Worm (Caenorhabditis elegans) whole organism, L3 larva: Measurements from ENCODE around the gene srsx-26.
A peak's percentile ranks its signal among the peaks of the same experiment; 100 is the strongest.

ENCODE experiments used
- R02D3.7 ChIP-seq: fragments of 150-350 bp; optimal IDR thresholded peaks from 2 replicates; lab custom pipeline; 2014; ENCODE audit warnings: missing biosample characterization, missing genetic modification characterization
- aly-2 ChIP-seq: fragments of 150-350 bp; optimal IDR thresholded peaks from 2 replicates; lab custom pipeline; 2014; ENCODE audit warnings: missing biosample characterization, missing genetic modification characterization
- ceh-16 ChIP-seq: sonication (generic microtip); optimal IDR thresholded peaks from 2 replicates; lab custom pipeline; 2017; ENCODE audit warnings: missing biosample characterization, missing genetic modification characterization
- ceh-28 ChIP-seq: fragments of 150-350 bp; optimal IDR thresholded peaks from 2 replicates; lab custom pipeline; 2014; ENCODE audit warnings: missing biosample characterization, missing genetic modification reagents, missing genetic modification characterization
- daf-12 ChIP-seq: fragments of 150-350 bp; optimal IDR thresholded peaks from 2 replicates; lab custom pipeline; 2014; ENCODE audit warnings: missing biosample characterization, missing genetic modification reagents, missing genetic modification characterization
- egl-27 ChIP-seq: sonication (generic microtip); optimal IDR thresholded peaks from 4 replicates; lab custom pipeline; 2017; ENCODE audit warnings: missing biosample characterization, missing genetic modification reagents, missing genetic modification characterization
- egl-5 ChIP-seq: fragments of 150-350 bp; optimal IDR thresholded peaks from 2 replicates; lab custom pipeline; 2017; ENCODE audit warnings: missing biosample characterization, missing genetic modification reagents, missing genetic modification characterization, inconsistent platforms
- elt-1 ChIP-seq: fragments of 150-350 bp; optimal IDR thresholded peaks from 2 replicates; lab custom pipeline; 2014; ENCODE audit warnings: missing biosample characterization, missing genetic modification characterization
- elt-2 ChIP-seq: sonication (generic microtip); optimal IDR thresholded peaks from 2 replicates; lab custom pipeline; 2016; ENCODE audit warnings: missing genetic modification reagents, mild to moderate bottlenecking, missing genetic modification characterization, missing compliant biosample characterization
- elt-3 ChIP-seq, 3 experiments: fragments of 150-350 bp in 1 of 3; sonication (generic microtip) in 2 of 3; optimal IDR thresholded peaks; 2 replicates in 2 of 3; 4 replicates in 1 of 3; lab custom pipeline; 2014 to 2017; ENCODE audit warnings: missing biosample characterization in 3 of 3, missing genetic modification characterization in 3 of 3
- eor-1 ChIP-seq, 2 experiments: fragments of 150-350 bp; optimal IDR thresholded peaks; 2 replicates each; lab custom pipeline; 2014 to 2018; ENCODE audit warnings: missing biosample characterization in 2 of 2, missing genetic modification characterization in 2 of 2
- fkh-10 ChIP-seq: sonication (generic microtip); optimal IDR thresholded peaks from 2 replicates; lab custom pipeline; 2017; ENCODE audit warnings: missing biosample characterization, missing genetic modification reagents, missing genetic modification characterization
- fkh-2 ChIP-seq: fragments of 150-350 bp; optimal IDR thresholded peaks from 2 replicates; lab custom pipeline; 2014; ENCODE audit warnings: missing biosample characterization, missing genetic modification reagents, missing genetic modification characterization
- hmg-11 ChIP-seq: sonication (generic microtip); optimal IDR thresholded peaks from 2 replicates; lab custom pipeline; 2016; ENCODE audit warnings: missing genetic modification characterization, missing compliant biosample characterization
- jun-1 ChIP-seq: fragments of 150-350 bp; optimal IDR thresholded peaks from 2 replicates; lab custom pipeline; 2014; ENCODE audit warnings: missing biosample characterization, missing genetic modification reagents, missing genetic modification characterization
- lsy-12 ChIP-seq: sonication (generic microtip); optimal IDR thresholded peaks from 2 replicates; lab custom pipeline; 2016; ENCODE audit warnings: mild to moderate bottlenecking, missing genetic modification characterization, missing compliant biosample characterization
- mdl-1 ChIP-seq: fragments of 150-350 bp; optimal IDR thresholded peaks from 2 replicates; lab custom pipeline; 2014; ENCODE audit warnings: missing biosample characterization, missing genetic modification characterization
- nhr-11 ChIP-seq: fragments of 150-350 bp; optimal IDR thresholded peaks from 2 replicates; lab custom pipeline; 2014; ENCODE audit warnings: missing biosample characterization, missing genetic modification characterization
- nhr-23 ChIP-seq: fragments of 150-350 bp; optimal IDR thresholded peaks from 2 replicates; lab custom pipeline; 2014; ENCODE audit warnings: missing biosample characterization, missing genetic modification reagents, missing genetic modification characterization
- nhr-237 ChIP-seq: fragments of 150-350 bp; optimal IDR thresholded peaks from 2 replicates; lab custom pipeline; 2014; ENCODE audit warnings: missing biosample characterization, missing genetic modification characterization
- nhr-28 ChIP-seq: fragments of 150-350 bp; optimal IDR thresholded peaks from 2 replicates; lab custom pipeline; 2014; ENCODE audit warnings: missing biosample characterization, missing genetic modification characterization
- nhr-43 ChIP-seq: sonication (generic microtip); optimal IDR thresholded peaks from 2 replicates; lab custom pipeline; 2016; ENCODE audit warnings: mild to moderate bottlenecking, missing genetic modification characterization, missing compliant biosample characterization; ENCODE audit not compliant: poor library complexity, severe bottlenecking
- nhr-77 ChIP-seq: fragments of 150-350 bp; optimal IDR thresholded peaks from 2 replicates; lab custom pipeline; 2014; ENCODE audit warnings: missing biosample characterization, missing genetic modification characterization
- pha-4 ChIP-seq: fragments of 150-350 bp; optimal IDR thresholded peaks from 2 replicates; lab custom pipeline; 2014; ENCODE audit warnings: missing biosample characterization, missing genetic modification reagents, missing genetic modification characterization
- pqm-1 ChIP-seq: fragments of 150-350 bp; optimal IDR thresholded peaks from 2 replicates; lab custom pipeline; 2017; ENCODE audit warnings: missing biosample characterization, missing genetic modification characterization, inconsistent platforms
- skn-1 ChIP-seq: fragments of 150-350 bp; optimal IDR thresholded peaks from 2 replicates; lab custom pipeline; 2014; ENCODE audit warnings: missing biosample characterization, missing genetic modification characterization
- snpc-4 ChIP-seq: fragments of 150-350 bp; optimal IDR thresholded peaks from 2 replicates; lab custom pipeline; 2014; ENCODE audit warnings: missing biosample characterization, missing genetic modification characterization
- tbx-2 ChIP-seq: sonication (generic microtip); optimal IDR thresholded peaks from 2 replicates; lab custom pipeline; 2016; ENCODE audit warnings: mild to moderate bottlenecking, missing genetic modification characterization, missing compliant biosample characterization
- unc-39 ChIP-seq: sonication (generic microtip); optimal IDR thresholded peaks from 4 replicates; lab custom pipeline; 2017; ENCODE audit warnings: missing biosample characterization, missing genetic modification characterization
- unc-62 ChIP-seq: fragments of 150-350 bp; sonication (generic microtip); optimal IDR thresholded peaks from 4 replicates; lab custom pipeline; 2014; ENCODE audit warnings: missing biosample characterization, missing genetic modification reagents, missing genetic modification characterization
- zag-1 ChIP-seq: fragments of 150-350 bp; optimal IDR thresholded peaks from 2 replicates; lab custom pipeline; 2014; ENCODE audit warnings: missing biosample characterization, missing genetic modification characterization
- ztf-11 ChIP-seq: fragments of 150-350 bp; optimal IDR thresholded peaks from 2 replicates; lab custom pipeline; 2014; ENCODE audit warnings: missing biosample characterization, missing genetic modification characterization
- ztf-4 ChIP-seq: fragments of 150-350 bp; optimal IDR thresholded peaks from 2 replicates; lab custom pipeline; 2014; ENCODE audit warnings: missing biosample characterization, missing genetic modification characterization

Gene srsx-26

DNA sequence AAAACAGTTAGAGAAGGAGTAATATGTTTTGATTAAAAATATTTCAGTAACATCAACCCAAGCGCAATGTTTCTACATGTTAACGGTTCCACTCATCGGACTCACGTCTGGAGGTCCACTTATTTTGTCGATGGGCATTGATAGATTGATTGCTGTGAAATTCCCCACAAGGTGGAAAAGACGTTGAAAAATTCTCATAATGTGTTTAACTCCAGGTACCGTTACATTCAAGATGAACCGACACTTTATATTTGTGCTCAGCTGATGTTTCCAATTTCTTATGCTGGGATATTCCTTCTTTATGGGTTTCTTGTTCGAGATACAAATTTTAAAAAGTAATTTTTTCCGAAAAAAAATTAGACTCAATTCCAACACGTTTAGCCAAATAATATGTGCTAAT is 4.6 kb downstream of the srsx-26 start:
- TF ChIP-seq nhr-23 (tag; lab: Kevin White, UChicago): no peak
- TF ChIP-seq aly-2 (tag; lab: Kevin White, UChicago): no peak
- TF ChIP-seq egl-27 (tag; lab: Kevin White, UChicago): no peak
- TF ChIP-seq nhr-11 (tag; lab: Kevin White, UChicago): no peak
- TF ChIP-seq elt-3 (tag; optimal IDR thresholded peaks at IDR 0.05; lab: Kevin White, UChicago): no peak
- TF ChIP-seq skn-1 (tag; lab: Kevin White, UChicago): no peak
- TF ChIP-seq ceh-28: no peak
- TF ChIP-seq jun-1 (tag; lab: Kevin White, UChicago): no peak
- no peak for TF ChIP-seq fkh-2 (tag; lab: Kevin White, UChicago)
- TF ChIP-seq elt-1: no peak
- no peak for TF ChIP-seq nhr-237 (tag; lab: Kevin White, UChicago)
- no peak for TF ChIP-seq lsy-12
- TF ChIP-seq egl-5 (tag; lab: Kevin White, UChicago): no peak
- no peak for TF ChIP-seq nhr-77 (tag; lab: Kevin White, UChicago)
- TF ChIP-seq ceh-16 (tag; lab: Kevin White, UChicago): no peak
- TF ChIP-seq pqm-1 (tag; lab: Kevin White, UChicago): no peak
- TF ChIP-seq, all 47 proteins: peak for 0

DNA sequence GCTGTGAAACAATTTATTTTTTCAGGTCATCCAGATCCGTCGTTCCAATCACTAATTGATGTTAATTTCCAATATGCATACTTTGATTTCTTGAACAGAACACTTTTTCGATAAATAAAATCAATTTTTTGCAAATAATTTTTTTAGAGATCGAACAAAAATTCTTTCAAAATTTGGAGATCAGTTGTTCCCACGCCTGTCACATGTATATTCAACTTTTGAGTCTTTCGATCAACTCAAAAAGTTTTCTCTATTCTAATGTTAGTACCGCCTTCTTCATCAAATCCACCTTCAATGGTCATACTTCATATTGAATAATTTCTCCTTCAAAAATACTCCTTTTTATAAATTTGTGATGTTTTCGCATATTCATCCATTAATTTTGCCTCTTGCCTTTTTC is 6.2 kb downstream of the srsx-26 start, which contains the start of gene srsx-29:
Gene srsx-29, plus strand, starts transcription at position 301 of the 400 bp plus-strand sequence.
- TF ChIP-seq egl-5 (tag; lab: Kevin White, UChicago): no peak
- no peak for TF ChIP-seq nhr-77 (tag; lab: Kevin White, UChicago)
- TF ChIP-seq ztf-11 (tag; lab: Kevin White, UChicago): no peak
- TF ChIP-seq fkh-10 (GFP tag; lab: Kevin White, UChicago): no peak
- TF ChIP-seq R02D3.7 (tag; lab: Kevin White, UChicago): no peak
- TF ChIP-seq elt-2 (tag; lab: Kevin White, UChicago): no peak
- no peak for TF ChIP-seq ztf-4 (tag; lab: Kevin White, UChicago)
- TF ChIP-seq pha-4: no peak
- TF ChIP-seq eor-1 (tag; optimal IDR thresholded peaks at IDR 0.05; lab: Kevin White, UChicago): no peak
- no peak for TF ChIP-seq hmg-11
- TF ChIP-seq skn-1 (tag; lab: Kevin White, UChicago): no peak
- no peak for TF ChIP-seq jun-1 (tag; lab: Kevin White, UChicago)
- no peak for TF ChIP-seq pqm-1 (tag; lab: Kevin White, UChicago)
- TF ChIP-seq ceh-16 (tag; lab: Kevin White, UChicago): no peak
- no peak for TF ChIP-seq daf-12 (tag; lab: Kevin White, UChicago)
- no peak for TF ChIP-seq zag-1 (tag; lab: Kevin White, UChicago)
- no peak for TF ChIP-seq snpc-4 (tag; lab: Kevin White, UChicago)
- no peak for TF ChIP-seq nhr-28
- no peak for TF ChIP-seq nhr-11 (tag; lab: Kevin White, UChicago)
- TF ChIP-seq nhr-43 (tag; lab: Kevin White, UChicago): no peak

DNA sequence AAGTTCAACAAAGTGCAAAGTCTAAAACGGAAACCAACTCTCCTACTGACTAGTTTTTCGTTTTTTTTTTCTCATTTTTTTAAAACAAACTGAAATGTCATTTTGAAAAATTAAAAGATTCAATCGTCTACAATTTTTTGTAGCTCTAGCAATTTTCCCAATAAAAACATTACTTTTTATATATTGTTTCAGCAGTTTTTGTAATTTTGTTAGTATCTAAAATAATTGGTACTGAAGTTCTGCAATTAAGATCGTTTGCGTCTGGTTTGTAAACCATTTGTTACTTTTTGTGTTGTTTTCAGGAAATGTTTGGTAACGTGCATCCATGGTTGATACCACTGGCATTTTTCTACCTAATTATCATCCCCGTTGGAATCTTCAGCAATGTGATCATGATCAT is 10.1 kb downstream of the srsx-26 start, which contains the start of gene srsx-30:
Gene srsx-30, plus strand, starts transcription at position 301 of the 400 bp plus-strand sequence.
- TF ChIP-seq egl-5 (tag; lab: Kevin White, UChicago) (no peak), nhr-28 (no peak), zag-1 (tag; lab: Kevin White, UChicago) (no peak), tbx-2 (no peak), nhr-237 (tag; lab: Kevin White, UChicago) (no peak)

DNA sequence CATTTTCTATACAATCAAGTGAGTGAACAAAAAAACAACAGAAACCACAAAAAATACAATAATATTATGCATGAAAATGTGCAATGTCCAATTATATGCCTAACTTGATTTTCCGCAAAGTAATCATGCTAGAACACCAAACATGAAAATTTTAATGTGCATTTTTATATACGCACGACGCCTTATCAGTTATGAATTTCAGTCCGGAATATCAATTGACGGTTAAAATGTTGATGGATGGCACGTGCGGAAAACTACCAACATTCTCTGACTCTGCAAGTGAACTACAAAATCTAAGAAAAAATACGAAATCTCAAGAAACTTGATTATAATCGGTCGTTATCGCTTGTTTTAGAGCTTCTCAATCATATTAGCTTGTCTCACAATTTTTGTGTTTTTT is 11.5 kb downstream of the srsx-26 start:
- TF ChIP-seq elt-2 (tag; lab: Kevin White, UChicago): peak; percentile 78
- peak; percentile 65 for TF ChIP-seq pqm-1 (tag; lab: Kevin White, UChicago)
- TF ChIP-seq unc-39 (tag; lab: Kevin White, UChicago): no peak
- TF ChIP-seq fkh-2 (tag; lab: Kevin White, UChicago): no peak
- peak; percentile 15 for TF ChIP-seq pha-4

DNA sequence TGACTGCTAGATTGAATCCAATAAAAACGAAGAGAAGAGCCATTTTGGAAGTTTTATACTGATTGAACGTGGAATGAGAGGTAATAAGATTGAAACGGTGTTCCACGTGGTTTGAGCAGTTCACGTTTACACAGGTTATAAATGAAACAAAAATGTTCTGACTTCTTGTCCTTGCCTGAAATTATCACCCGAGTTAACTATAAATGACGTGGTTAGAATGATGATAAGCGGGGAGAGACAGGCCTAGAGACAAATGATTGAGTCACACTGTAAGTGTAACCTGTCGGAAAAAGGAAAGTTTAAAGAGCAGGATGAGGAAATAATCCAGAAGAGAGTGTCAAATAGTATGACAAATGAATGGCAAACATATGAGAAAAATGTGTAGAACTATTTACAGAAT is 12.5 kb downstream of the srsx-26 start, which contains the start of gene C51E3.10:
Gene C51E3.10, minus strand, starts transcription at position 181 of the 400 bp plus-strand sequence.
- TF ChIP-seq daf-12 (tag; lab: Kevin White, UChicago) (no peak), jun-1 (tag; lab: Kevin White, UChicago) (peak; percentile 39), unc-62 (GFP tag; lab: Kevin White, UChicago) (no peak), skn-1 (tag; lab: Kevin White, UChicago) (peak; percentile 70), pha-4 (peak; percentile 15), pqm-1 (tag; lab: Kevin White, UChicago) (peak; percentile 96), mdl-1 (tag; lab: Kevin White, UChicago) (peak; percentile 24), elt-2 (tag; lab: Kevin White, UChicago) (peak; percentile 94)
